Fruit fly (Drosophila melanogaster) whole organism, embryonic: Measurements from ENCODE around the gene Nsun5.
A peak's percentile ranks its signal among the peaks of the same experiment; 100 is the strongest.

Experiments
- Bgb ChIP-seq: fragments of 200-800 bp; sonication (Bioruptor generic); IDR thresholded peaks from 2 replicates; pipeline ENCODE4 v1.3.6; 2022; ENCODE audit warnings: missing biosample characterization, missing genetic modification characterization; ENCODE audit not compliant: partially characterized antibody
- CG10654 ChIP-seq: fragments of 200-800 bp; sonication (Bioruptor generic); optimal IDR thresholded peaks from 2 replicates; lab custom pipeline; 2016; ENCODE audit warnings: missing biosample characterization, missing genetic modification characterization
- CG12769 ChIP-seq: fragments of 200-800 bp; sonication (Bioruptor generic); optimal IDR thresholded peaks from 2 replicates; lab custom pipeline; 2019; ENCODE audit warnings: missing biosample characterization, mild to moderate bottlenecking, missing genetic modification characterization, moderate library complexity
- CG13296 ChIP-seq: fragments of 200-800 bp; sonication (Bioruptor generic); optimal IDR thresholded peaks from 3 replicates; lab custom pipeline; 2018; ENCODE audit warnings: missing biosample characterization, mild to moderate bottlenecking, missing genetic modification characterization
- CG14710 ChIP-seq: fragments of 200-800 bp; sonication (Bioruptor generic); optimal IDR thresholded peaks from 3 replicates; lab custom pipeline; 2019; ENCODE audit warnings: missing biosample characterization, mild to moderate bottlenecking, missing genetic modification characterization, moderate library complexity
- CG14860 ChIP-seq: fragments of 200-800 bp; sonication (Bioruptor generic); IDR thresholded peaks from 3 replicates; pipeline ENCODE4 v1.3.6; 2022; ENCODE audit warnings: missing biosample characterization, missing genetic modification characterization; ENCODE audit not compliant: partially characterized antibody
- CG1603 ChIP-seq: fragments of 200-800 bp; sonication (Bioruptor generic); optimal IDR thresholded peaks from 2 replicates; lab custom pipeline; 2019; ENCODE audit warnings: missing biosample characterization, mild to moderate bottlenecking, missing genetic modification characterization, moderate library complexity
- CG18262 ChIP-seq: fragments of 200-800 bp; optimal IDR thresholded peaks from 3 replicates; lab custom pipeline; 2019; ENCODE audit warnings: missing biosample characterization, mild to moderate bottlenecking, missing genetic modification characterization, moderate library complexity
- CG18619 ChIP-seq: fragments of 200-800 bp; sonication (Bioruptor generic); optimal IDR thresholded peaks from 3 replicates; lab custom pipeline; 2017; ENCODE audit warnings: missing biosample characterization, mild to moderate bottlenecking, missing genetic modification characterization
- CG2712 ChIP-seq: fragments of 200-800 bp; optimal IDR thresholded peaks from 3 replicates; lab custom pipeline; 2019; ENCODE audit warnings: missing biosample characterization, mild to moderate bottlenecking, missing genetic modification characterization, moderate library complexity
- CG2875 ChIP-seq: fragments of 200-800 bp; sonication (Bioruptor generic); optimal IDR thresholded peaks from 2 replicates; lab custom pipeline; 2017; ENCODE audit warnings: missing biosample characterization, mild to moderate bottlenecking, missing genetic modification characterization, missing genetic modification reagents
- CG3065 ChIP-seq: fragments of 200-800 bp; sonication (Bioruptor generic); optimal IDR thresholded peaks from 2 replicates; lab custom pipeline; 2016; ENCODE audit warnings: missing biosample characterization, missing genetic modification characterization
- CG32772 ChIP-seq: fragments of 200-800 bp; sonication (Bioruptor generic); IDR thresholded peaks from 2 replicates; pipeline ENCODE4 v1.3.6; 2022; ENCODE audit warnings: missing biosample characterization, missing genetic modification characterization
- CG6689 ChIP-seq: fragments of 200-800 bp; sonication (Bioruptor generic); IDR thresholded peaks from 2 replicates; pipeline ENCODE4 v1.3.6; 2022; ENCODE audit warnings: missing biosample characterization, missing genetic modification characterization
- CG6791 ChIP-seq: fragments of 200-800 bp; sonication (Bioruptor generic); IDR thresholded peaks from 3 replicates; pipeline ENCODE4 v1.3.6; 2022; ENCODE audit warnings: missing biosample characterization, missing genetic modification characterization; ENCODE audit not compliant: partially characterized antibody
- CG7357 ChIP-seq: fragments of 200-800 bp; sonication (Bioruptor generic); IDR thresholded peaks from 3 replicates; pipeline ENCODE4 v1.3.6; 2022; ENCODE audit warnings: missing biosample characterization, missing genetic modification characterization
- CG7839 ChIP-seq: fragments of 200-800 bp; sonication (Bioruptor generic); optimal IDR thresholded peaks from 3 replicates; lab custom pipeline; 2018; ENCODE audit warnings: missing biosample characterization, mild to moderate bottlenecking, missing genetic modification characterization, moderate library complexity
- CG8359 ChIP-seq: fragments of 200-800 bp; sonication (Bioruptor generic); optimal IDR thresholded peaks from 2 replicates; lab custom pipeline; 2017; ENCODE audit warnings: missing biosample characterization, mild to moderate bottlenecking, missing genetic modification characterization, borderline replicate concordance
- CG9215 ChIP-seq: fragments of 200-800 bp; sonication (Bioruptor generic); IDR thresholded peaks from 2 replicates; pipeline ENCODE4 v1.3.6; 2022; ENCODE audit warnings: missing biosample characterization, missing genetic modification characterization
- CoRest ChIP-seq: fragments of 200-800 bp; sonication (Bioruptor generic); optimal IDR thresholded peaks from 3 replicates; lab custom pipeline; 2018; ENCODE audit warnings: missing biosample characterization, mild to moderate bottlenecking, missing genetic modification characterization, moderate library complexity
- Dad ChIP-seq: fragments of 200-800 bp; sonication (Bioruptor generic); optimal IDR thresholded peaks from 3 replicates; lab custom pipeline; 2016; ENCODE audit warnings: missing biosample characterization, missing genetic modification characterization
- Dip2 ChIP-seq: fragments of 200-800 bp; sonication (Bioruptor generic); IDR thresholded peaks from 2 replicates; pipeline ENCODE4 v1.3.6; 2022; ENCODE audit warnings: missing biosample characterization, missing genetic modification characterization
- E2f1 ChIP-seq: fragments of 200-800 bp; sonication (Bioruptor generic); IDR thresholded peaks from 2 replicates; pipeline ENCODE4 v1.3.6; 2022; ENCODE audit warnings: missing biosample characterization, missing genetic modification characterization
- HLH3B ChIP-seq: fragments of 200-800 bp; sonication (Bioruptor generic); IDR thresholded peaks from 2 replicates; pipeline ENCODE4 v1.3.6; 2022; ENCODE audit warnings: missing biosample characterization, missing genetic modification characterization
- HLH4C ChIP-seq: fragments of 200-800 bp; sonication (Bioruptor generic); IDR thresholded peaks from 3 replicates; pipeline ENCODE4 v1.3.6; 2022; ENCODE audit warnings: missing biosample characterization, missing genetic modification characterization; ENCODE audit not compliant: partially characterized antibody
- Med ChIP-seq: fragments of 200-800 bp; sonication (Bioruptor generic); peaks from one replicate; lab custom pipeline; 2016; ENCODE audit warnings: missing biosample characterization, missing genetic modification characterization, mild to moderate bottlenecking, inconsistent platforms, moderate library complexity
- Oli ChIP-seq: fragments of 200-800 bp; sonication (Bioruptor generic); optimal IDR thresholded peaks from 2 replicates; lab custom pipeline; 2018; ENCODE audit warnings: missing biosample characterization, mild to moderate bottlenecking, missing genetic modification characterization, moderate library complexity
- PHDP ChIP-seq: fragments of 200-800 bp; sonication (Bioruptor generic); optimal IDR thresholded peaks from 3 replicates; lab custom pipeline; 2018; ENCODE audit warnings: missing biosample characterization, mild to moderate bottlenecking, missing genetic modification characterization, moderate library complexity
- Rfx ChIP-seq: fragments of 200-800 bp; sonication (Bioruptor generic); IDR thresholded peaks from 2 replicates; pipeline ENCODE4 v1.3.6; 2022; ENCODE audit warnings: missing biosample characterization, missing genetic modification characterization
- Six4 ChIP-seq: fragments of 200-800 bp; sonication (Bioruptor generic); optimal IDR thresholded peaks from 2 replicates; lab custom pipeline; 2016; ENCODE audit warnings: missing biosample characterization, missing genetic modification characterization
- Sox100B ChIP-seq: fragments of 200-800 bp; sonication (Bioruptor generic); optimal IDR thresholded peaks from 3 replicates; lab custom pipeline; 2018; ENCODE audit warnings: missing biosample characterization, mild to moderate bottlenecking, missing genetic modification characterization
- Xbp1 ChIP-seq: fragments of 200-800 bp; sonication (Bioruptor generic); optimal IDR thresholded peaks from 3 replicates; lab custom pipeline; 2016; ENCODE audit warnings: missing biosample characterization, mild to moderate bottlenecking, missing genetic modification characterization
- al ChIP-seq: fragments of 200-800 bp; sonication (Bioruptor generic); IDR thresholded peaks from 2 replicates; pipeline ENCODE4 v1.3.6; 2022; ENCODE audit warnings: missing biosample characterization, missing genetic modification characterization
- bab2 ChIP-seq: fragments of 200-800 bp; sonication (Bioruptor generic); optimal IDR thresholded peaks from 2 replicates; lab custom pipeline; 2016; ENCODE audit warnings: missing biosample characterization, missing genetic modification characterization
- dmrt99B ChIP-seq: fragments of 200-800 bp; sonication (Bioruptor generic); optimal IDR thresholded peaks from 2 replicates; lab custom pipeline; 2018; ENCODE audit warnings: missing biosample characterization, mild to moderate bottlenecking, missing genetic modification characterization, moderate library complexity
- dpn ChIP-seq, 2 experiments: fragments of 200-800 bp; sonication (Bioruptor generic); optimal IDR thresholded peaks; 3 replicates each; lab custom pipeline; 2016; ENCODE audit warnings: missing biosample characterization in 2 of 2, missing genetic modification characterization in 2 of 2
- eve ChIP-seq, 2 experiments: fragments of >200 bp; optimal IDR thresholded peaks; 2 replicates each; lab custom pipeline; 2017; ENCODE audit warnings: missing biosample characterization in 2 of 2, missing genetic modification characterization in 2 of 2
- fd96Cb ChIP-seq: fragments of 200-800 bp; sonication (Bioruptor generic); optimal IDR thresholded peaks from 2 replicates; lab custom pipeline; 2018; ENCODE audit warnings: missing biosample characterization, mild to moderate bottlenecking, missing genetic modification characterization, moderate library complexity
- grau ChIP-seq: fragments of 200-800 bp; optimal IDR thresholded peaks from 3 replicates; lab custom pipeline; 2019; ENCODE audit warnings: missing biosample characterization, mild to moderate bottlenecking, missing genetic modification characterization, moderate library complexity
- h ChIP-seq: fragments of >200 bp; optimal IDR thresholded peaks from 2 replicates; lab custom pipeline; 2017
- ind ChIP-seq: fragments of 200-800 bp; sonication (Bioruptor generic); optimal IDR thresholded peaks from 3 replicates; lab custom pipeline; 2016; ENCODE audit warnings: missing biosample characterization, missing genetic modification characterization
- kay ChIP-seq: fragments of 200-800 bp; sonication (Bioruptor generic); optimal IDR thresholded peaks from 2 replicates; lab custom pipeline; 2016; ENCODE audit warnings: missing biosample characterization, missing genetic modification characterization
- ken ChIP-seq: fragments of 200-800 bp; sonication (Bioruptor generic); IDR thresholded peaks from 3 replicates; pipeline ENCODE4 v1.3.6; 2022; ENCODE audit warnings: missing biosample characterization, missing genetic modification characterization
- luna ChIP-seq: fragments of 200-800 bp; sonication (Bioruptor generic); optimal IDR thresholded peaks from 2 replicates; lab custom pipeline; 2016; ENCODE audit warnings: missing biosample characterization, missing genetic modification characterization
- oc ChIP-seq: fragments of 200-800 bp; sonication (Bioruptor generic); optimal IDR thresholded peaks from 2 replicates; lab custom pipeline; 2018; ENCODE audit warnings: missing biosample characterization, mild to moderate bottlenecking, missing genetic modification characterization, moderate library complexity
- pan ChIP-seq, 4 experiments: fragments of >200 bp in 3 of 4; fragments of 200-800 bp in 1 of 4; sonication (Bioruptor generic) in 1 of 4; optimal IDR thresholded peaks in 3 of 4; IDR thresholded peaks in 1 of 4; 2 replicates each; pipeline versions ENCODE4 v1.3.6 to Lab custom; 2017 to 2022; ENCODE audit warnings: missing biosample characterization in 2 of 4, missing genetic modification characterization in 2 of 4, mixed read lengths in 1 of 4
- pnt ChIP-seq: fragments of 200-800 bp; sonication (Bioruptor generic); optimal IDR thresholded peaks from 3 replicates; lab custom pipeline; 2016; ENCODE audit warnings: missing biosample characterization, missing genetic modification characterization
- salm ChIP-seq: fragments of 200-800 bp; sonication (Bioruptor generic); optimal IDR thresholded peaks from 2 replicates; lab custom pipeline; 2018; ENCODE audit warnings: missing biosample characterization, mild to moderate bottlenecking, missing genetic modification characterization
- ttk ChIP-seq: fragments of 200-800 bp; sonication (Bioruptor generic); IDR thresholded peaks from 2 replicates; pipeline ENCODE4 v2.1.2; 2022; ENCODE audit warnings: missing biosample characterization, missing genetic modification characterization
- vvl ChIP-seq: fragments of 200-800 bp; sonication (Bioruptor generic); IDR thresholded peaks from 2 replicates; pipeline ENCODE4 v1.3.6; 2022; ENCODE audit warnings: missing biosample characterization, missing genetic modification characterization

Nsun5 gene

dm6 chr3R:19113836-19114235 is 48.3 kb downstream of the Nsun5 start (continued):
- TF ChIP-seq Bgb (GFP tag; lab: Robert Waterston, UW) = peak; percentile 31; the same call in 1 of the 2 replicates
- peak; percentile 36 for TF ChIP-seq ind (GFP tag; lab: Kevin White, UChicago)
- TF ChIP-seq CG12769 = peak; percentile 24
- TF ChIP-seq kay = no peak
- no peak for TF ChIP-seq HLH3B (GFP tag; lab: Robert Waterston, UW)
- TF ChIP-seq CG1603 (tag; lab: Kevin White, UChicago) = peak; percentile 76
- peak; percentile 66 for TF ChIP-seq HLH4C (GFP tag; lab: Robert Waterston, UW)
- peak; percentile 64 for TF ChIP-seq Xbp1
- peak; percentile 14 for TF ChIP-seq bab2 (GFP tag; lab: Kevin White, UChicago)
- no peak for TF ChIP-seq al (GFP tag; lab: Robert Waterston, UW)
- TF ChIP-seq CG14860 (GFP tag; lab: Robert Waterston, UW) = peak; percentile 65
- TF ChIP-seq Rfx = peak; percentile 34; the same call in 1 of the 2 replicates
- no peak for TF ChIP-seq CG9215 (GFP tag; lab: Robert Waterston, UW)
- TF ChIP-seq pnt (GFP tag; lab: Kevin White, UChicago) = peak; percentile 36
- peak; percentile 70 for TF ChIP-seq Med (GFP tag; lab: Kevin White, UChicago)
- peak; percentile 61 for TF ChIP-seq Oli (tag; lab: Kevin White, UChicago)
- no peak for TF ChIP-seq CG7357 (GFP tag; lab: Robert Waterston, UW)
- TF ChIP-seq oc = peak; percentile 35
- peak; percentile 55; the same call in 1 of the 3 replicates for TF ChIP-seq CG6791 (GFP tag; lab: Robert Waterston, UW)
- TF ChIP-seq CG14710 (tag; lab: Kevin White, UChicago) = peak; percentile 4
- peak; percentile 22 for TF ChIP-seq CG8359 (GFP tag; lab: Kevin White, UChicago)
- peak in 1 of 2 experiments; percentile 54 for TF ChIP-seq eve (GFP tag; optimal IDR thresholded peaks at IDR 0.05; lab: Kevin White, UChicago)
- peak; percentile 17 for TF ChIP-seq Six4 (GFP tag; lab: Kevin White, UChicago)
- peak; percentile 43 for TF ChIP-seq CG2712
- TF ChIP-seq CG18619 (GFP tag; lab: Kevin White, UChicago) = no peak
- TF ChIP-seq dmrt99B (tag; lab: Kevin White, UChicago) = peak; percentile 57
- no peak for TF ChIP-seq Dad (GFP tag; lab: Kevin White, UChicago)
- peak; percentile 50 for TF ChIP-seq CG18262
- TF ChIP-seq ken (GFP tag; lab: Robert Waterston, UW) = peak; percentile 63; the same call in 2 of the 3 replicates
- TF ChIP-seq grau (tag; lab: Kevin White, UChicago) = peak; percentile 27
- peak; percentile 29; the same call in 1 of the 2 replicates for TF ChIP-seq E2f1 (GFP tag; lab: Robert Waterston, UW)
- TF ChIP-seq salm = no peak
- 0 out of 2 replicates have a peak, but pooled peaks have one; percentile 8 for TF ChIP-seq ttk (GFP tag; lab: Robert Waterston, UW)
- peak; percentile 44 for TF ChIP-seq CG32772 (GFP tag; lab: Robert Waterston, UW)
- peak in 1 of 2 experiments; percentile 49 for TF ChIP-seq dpn (GFP tag; optimal IDR thresholded peaks at IDR 0.05; lab: Kevin White, UChicago)
- peak; percentile 27 for TF ChIP-seq CG10654 (GFP tag; lab: Kevin White, UChicago)
- peak; percentile 12 for TF ChIP-seq CoRest (tag; lab: Kevin White, UChicago)
- TF ChIP-seq CG7839 = peak; percentile 54
- peak; percentile 10 for TF ChIP-seq PHDP (tag; lab: Kevin White, UChicago)
- TF ChIP-seq CG2875 (GFP tag; lab: Kevin White, UChicago) = peak; percentile 10
- no peak for TF ChIP-seq CG13296
- peak; percentile 13 for TF ChIP-seq CG3065
- no peak for TF ChIP-seq Dip2 (GFP tag; lab: Robert Waterston, UW)
- no peak for TF ChIP-seq luna
- TF ChIP-seq pan (optimal IDR thresholded peaks at IDR 0.05; lab: Kevin White, UChicago) = no peak
- peak in 1 of 2 experiments; percentile 22 for TF ChIP-seq pan (GFP tag; optimal IDR thresholded peaks at IDR 0.05 in 1 of 2, IDR thresholded peaks at IDR 0.05 in 1 of 2)
- peak; percentile 23; the same call in 1 of the 2 replicates for TF ChIP-seq CG6689 (GFP tag; lab: Robert Waterston, UW)
- no peak for TF ChIP-seq h (lab: Kevin White, UChicago)
- peak; percentile 63 for TF ChIP-seq fd96Cb
- TF ChIP-seq Sox100B (GFP tag; lab: Kevin White, UChicago) = peak; percentile 27
- peak; percentile 51; the same call in 1 of the 2 replicates for TF ChIP-seq vvl (GFP tag; lab: Robert Waterston, UW)
